Fruit fly (Drosophila melanogaster): ENCODE data around the gene CG11779.
A peak's percentile ranks its signal among the peaks of the same experiment; 100 is the strongest.

The CG11779 gene

dm6 chr3R:19182848-19183247 lies 23.2 kb upstream of the CG11779 start (continued):
- TF ChIP-seq Dad (GFP tag; optimal IDR thresholded peaks at IDR 0.05), result no peak
- TF ChIP-seq CG13424 (tag; optimal IDR thresholded peaks at IDR 0.05), result peak; percentile 4
- peak; percentile 48 for TF ChIP-seq CG1529 (GFP tag; optimal IDR thresholded peaks at IDR 0.05)
- 0 out of 2 replicates have a peak, but pooled peaks have one; percentile 20 for TF ChIP-seq onecut (GFP tag; IDR thresholded peaks at IDR 0.05)
- TF ChIP-seq zfh1 (GFP tag; IDR thresholded peaks at IDR 0.05), result 0 out of 3 replicates have a peak, but pooled peaks have one; percentile 30
- no peak for TF ChIP-seq gcm (GFP tag; optimal IDR thresholded peaks at IDR 0.05)
- TF ChIP-seq pfk (GFP tag; optimal IDR thresholded peaks at IDR 0.05), result no peak
- TF ChIP-seq CG16863 (GFP tag; optimal IDR thresholded peaks at IDR 0.05), result peak; percentile 8
- peak; percentile 69 for TF ChIP-seq Awh (GFP tag; IDR thresholded peaks at IDR 0.05)
- no peak for TF ChIP-seq yki (optimal IDR thresholded peaks at IDR 0.05)
- no peak for TF ChIP-seq jigr1 (GFP tag; IDR thresholded peaks at IDR 0.05)
- no peak for TF ChIP-seq ac (GFP tag; optimal IDR thresholded peaks at IDR 0.05)
- TF ChIP-seq CG4730 (GFP tag; IDR thresholded peaks at IDR 0.05), result no peak
- no peak for TF ChIP-seq Sry-δ (GFP tag; optimal IDR thresholded peaks at IDR 0.05)
- TF ChIP-seq chif (GFP tag; optimal IDR thresholded peaks at IDR 0.05), result no peak
- peak; percentile 55 for TF ChIP-seq CG2678 (tag; optimal IDR thresholded peaks at IDR 0.05)
- TF ChIP-seq stc (GFP tag; IDR thresholded peaks at IDR 0.05), result 0 out of 2 replicates have a peak, but pooled peaks have one; percentile 19
- TF ChIP-seq pros (GFP tag; optimal IDR thresholded peaks at IDR 0.05), result no peak
- no peak for TF ChIP-seq jing (GFP tag; optimal IDR thresholded peaks at IDR 0.05)
- TF ChIP-seq Rfx (GFP tag; IDR thresholded peaks at IDR 0.05), result no peak
- TF ChIP-seq Nf-YA (GFP tag; IDR thresholded peaks at IDR 0.05), result 0 out of 2 replicates have a peak, but pooled peaks have one; percentile 17
- no peak for TF ChIP-seq CG3847 (GFP tag; IDR thresholded peaks at IDR 0.05)
- no peak for TF ChIP-seq Atf3 (GFP tag; optimal IDR thresholded peaks at IDR 0.05)
- peak; percentile 56 for TF ChIP-seq oc (tag; optimal IDR thresholded peaks at IDR 0.05)
- peak; percentile 60; the same call in 1 of the 3 replicates for TF ChIP-seq ken (GFP tag; IDR thresholded peaks at IDR 0.05)
- no peak for TF ChIP-seq lilli (GFP tag; optimal IDR thresholded peaks at IDR 0.05)
- no peak for TF ChIP-seq Bgb (GFP tag; IDR thresholded peaks at IDR 0.05; ENCODE audit: partially characterized antibody)
- TF ChIP-seq Lhr (GFP tag; optimal IDR thresholded peaks at IDR 0.05), result peak; percentile 36
- no peak for TF ChIP-seq Atf-2 (GFP tag; optimal IDR thresholded peaks at IDR 0.05)
- peak; percentile 70 for TF ChIP-seq Asciz (GFP tag; optimal IDR thresholded peaks at IDR 0.05)
- peak; percentile 44; the same call in 1 of the 2 replicates for TF ChIP-seq bowl (GFP tag; IDR thresholded peaks at IDR 0.05)
- no peak for TF ChIP-seq seq (GFP tag; IDR thresholded peaks at IDR 0.05)
- no peak for TF ChIP-seq sr (GFP tag; IDR thresholded peaks at IDR 0.05)
- no peak for TF ChIP-seq Gug (GFP tag; IDR thresholded peaks at IDR 0.05)
- TF ChIP-seq CG17359 (tag; optimal IDR thresholded peaks at IDR 0.05), result peak; percentile 74
- peak; percentile 5 for TF ChIP-seq CG10209 (GFP tag; optimal IDR thresholded peaks at IDR 0.05)
- TF ChIP-seq CG4360 (GFP tag; IDR thresholded peaks at IDR 0.05), result peak; percentile 16; the same call in 1 of the 2 replicates
- TF ChIP-seq pho (GFP tag; optimal IDR thresholded peaks at IDR 0.05), result no peak
- TF ChIP-seq HLH4C (GFP tag; IDR thresholded peaks at IDR 0.05; ENCODE audit: partially characterized antibody), result no peak
- TF ChIP-seq CG5245 (GFP tag; optimal IDR thresholded peaks at IDR 0.05), result no peak
- TF ChIP-seq CG1603 (tag; optimal IDR thresholded peaks at IDR 0.05), result peak; percentile 51
- no peak for TF ChIP-seq bigmax (GFP tag; optimal IDR thresholded peaks at IDR 0.05)
- TF ChIP-seq CG31441 (GFP tag; IDR thresholded peaks at IDR 0.05), result no peak; the same call in 1 of the 2 replicates
- peak; percentile 33; the same call in 1 of the 3 replicates for TF ChIP-seq CG11093 (GFP tag; IDR thresholded peaks at IDR 0.05)
- 0 out of 2 replicates have a peak, but pooled peaks have one; percentile 13 for TF ChIP-seq Ptx1 (GFP tag; IDR thresholded peaks at IDR 0.05)
- TF ChIP-seq CG17568 (GFP tag; optimal IDR thresholded peaks at IDR 0.05), result peak; percentile 3
- no peak for TF ChIP-seq CG9797 (GFP tag; optimal IDR thresholded peaks at IDR 0.05)
- TF ChIP-seq gce (GFP tag; IDR thresholded peaks at IDR 0.05), result peak; percentile 75; the same call in 1 of the 3 replicates
- TF ChIP-seq Sox100B (GFP tag; optimal IDR thresholded peaks at IDR 0.05), result peak; percentile 35

Data from whole organism, embryonic.